Worm (Caenorhabditis elegans): ENCODE data around the gene C03E10.1.

Gene C03E10.1

ce11 chrV:11304879-11305278 lies 13.9 kb downstream of the C03E10.1 start, which contains the start of gene srh-45:
TSS of gene srh-45 (minus strand) at chrV:11304979.
- no peak for TF ChIP-seq B0019.2 (GFP tag; conservative IDR thresholded peaks at IDR 0.05)
- no peak for TF ChIP-seq ztf-18 (tag; optimal IDR thresholded peaks at IDR 0.05)
- TF ChIP-seq aptf-2 (GFP tag; conservative IDR thresholded peaks at IDR 0.05), result no peak
- TF ChIP-seq xnd-1 (tag; optimal IDR thresholded peaks at IDR 0.05), result no peak
- no peak for TF ChIP-seq snpc-4 (GFP tag; optimal IDR thresholded peaks at IDR 0.05)
- no peak for TF ChIP-seq snpc-4 (tag; optimal IDR thresholded peaks at IDR 0.05)
- TF ChIP-seq nfya-1 (tag; optimal IDR thresholded peaks at IDR 0.05; ENCODE audit: borderline replicate concordance, insufficient read depth), result no peak
- TF ChIP-seq ekl-4 (GFP tag; IDR thresholded peaks at IDR 0.05), result no peak
- TF ChIP-seq K11D2.4 (GFP tag; IDR thresholded peaks at IDR 0.05), result no peak
- no peak for TF ChIP-seq cebp-2 (GFP tag; IDR thresholded peaks at IDR 0.05)
- TF ChIP-seq lin-35 (GFP tag; optimal IDR thresholded peaks at IDR 0.05), result no peak
- TF ChIP-seq F37B4.10 (GFP tag; IDR thresholded peaks at IDR 0.05), result no peak
- TF ChIP-seq snpc-1.3 (tag; optimal IDR thresholded peaks at IDR 0.05; ENCODE audit: insufficient read depth), result no peak
- TF ChIP-seq Y67H2A.10 (GFP tag; conservative IDR thresholded peaks at IDR 0.05), result no peak
- TF ChIP-seq somi-1 (GFP tag; optimal IDR thresholded peaks at IDR 0.05), result no peak
- no peak for TF ChIP-seq madf-10 (tag; optimal IDR thresholded peaks at IDR 0.05)

- TF ChIP-seq tbx-9 (tag; optimal IDR thresholded peaks at IDR 0.05; ENCODE audit: borderline replicate concordance) (no peak), K11D2.4 (GFP tag; IDR thresholded peaks at IDR 0.05) (no peak), xnd-1 (tag; optimal IDR thresholded peaks at IDR 0.05) (no peak), sptf-2 (GFP tag; optimal IDR thresholded peaks at IDR 0.05) (no peak), attf-6 (GFP tag; IDR thresholded peaks at IDR 0.05) (no peak), hrde-1 (tag; optimal IDR thresholded peaks at IDR 0.05; ENCODE audit: borderline replicate concordance) (no peak)
Observed at ce11 chrV:11307781-11308180, 16.8 kb downstream of the C03E10.1 start.

ce11 chrV:11308346-11308745 lies 17.4 kb downstream of the C03E10.1 start, which contains the start of gene snf-11:
TSS of gene snf-11 (minus strand) at chrV:11308446.
- TF ChIP-seq aptf-3 (GFP tag; IDR thresholded peaks at IDR 0.05) (no peak), C17E4.6 (GFP tag; IDR thresholded peaks at IDR 0.05) (no peak), Y95B8A.8 (GFP tag; IDR thresholded peaks at IDR 0.05) (no peak), hrde-1 (tag; optimal IDR thresholded peaks at IDR 0.05; ENCODE audit: borderline replicate concordance) (no peak), attf-5 (GFP tag; optimal IDR thresholded peaks at IDR 0.05) (no peak), hmg-20 (GFP tag; IDR thresholded peaks at IDR 0.05) (no peak), Y67H2A.10 (GFP tag; conservative IDR thresholded peaks at IDR 0.05) (no peak), efl-1 (GFP tag; optimal IDR thresholded peaks at IDR 0.05) (no peak), ztf-26 (tag; optimal IDR thresholded peaks at IDR 0.05) (no peak), zim-3 (tag; optimal IDR thresholded peaks at IDR 0.05) (no peak), tlf-1 (GFP tag; optimal IDR thresholded peaks at IDR 0.05) (no peak), unc-62 (GFP tag; optimal IDR thresholded peaks at IDR 0.05) (no peak), F55B11.4 (tag; optimal IDR thresholded peaks at IDR 0.05; ENCODE audit: borderline replicate concordance, insufficient read depth) (no peak), hlh-12 (tag; optimal IDR thresholded peaks at IDR 0.05) (no peak), lag-1 (GFP tag; IDR thresholded peaks at IDR 0.05) (no peak), F57A8.1 (GFP tag; optimal IDR thresholded peaks at IDR 0.05) (no peak)

ce11 chrV:11308915-11309314 lies 17.9 kb downstream of the C03E10.1 start:
- TF ChIP-seq Y56A3A.18 (GFP tag; IDR thresholded peaks at IDR 0.05), result no peak
- peak; percentile 15 for TF ChIP-seq somi-1 (GFP tag; optimal IDR thresholded peaks at IDR 0.05)
- no peak for TF ChIP-seq rec-8 (tag; optimal IDR thresholded peaks at IDR 0.05)
- no peak for TF ChIP-seq hlh-12 (tag; optimal IDR thresholded peaks at IDR 0.05)
- no peak for TF ChIP-seq zim-3 (tag; optimal IDR thresholded peaks at IDR 0.05)
- TF ChIP-seq K12H6.12 (tag; optimal IDR thresholded peaks at IDR 0.05), result peak; percentile 17
